Worm (Caenorhabditis elegans) whole organism, mixed stage, embryonic: ENCODE results near the gene F07C3.9.

Experiments
- M03D4.4 ChIP-seq: sonication (generic microtip); optimal IDR thresholded peaks from 2 replicates; lab custom pipeline; 2017; ENCODE audit warnings: mild to moderate bottlenecking, missing genetic modification characterization, missing compliant biosample characterization
- bed-3 ChIP-seq: fragments of 200-800 bp; sonication (Bioruptor generic); optimal IDR thresholded peaks from 3 replicates; lab custom pipeline; 2018; ENCODE audit warnings: mild to moderate bottlenecking, missing genetic modification characterization, moderate library complexity, missing compliant biosample characterization
- blmp-1 ChIP-seq: fragments of 150-350 bp; optimal IDR thresholded peaks from 2 replicates; lab custom pipeline; 2014; ENCODE audit warnings: missing biosample characterization, missing genetic modification characterization
- ceh-39 ChIP-seq: fragments of 150-350 bp; optimal IDR thresholded peaks from 2 replicates; lab custom pipeline; 2014; ENCODE audit warnings: missing biosample characterization, missing genetic modification characterization
- ceh-43 ChIP-seq: fragments of 200-800 bp; sonication (Bioruptor generic); optimal IDR thresholded peaks from 2 replicates; lab custom pipeline; 2018; ENCODE audit warnings: mild to moderate bottlenecking, missing genetic modification characterization, moderate library complexity, missing compliant biosample characterization
- ces-1 ChIP-seq: fragments of 150-350 bp; optimal IDR thresholded peaks from 2 replicates; lab custom pipeline; 2014; ENCODE audit warnings: missing biosample characterization, missing genetic modification reagents, missing genetic modification characterization
- cnd-1 ChIP-seq: fragments of 200-800 bp; sonication (Bioruptor generic); optimal IDR thresholded peaks from 2 replicates; lab custom pipeline; 2018; ENCODE audit warnings: mild to moderate bottlenecking, missing genetic modification characterization, missing compliant biosample characterization
- drap-1 ChIP-seq: fragments of 200-800 bp; sonication (Bioruptor generic); optimal IDR thresholded peaks from 3 replicates; lab custom pipeline; 2018; ENCODE audit warnings: mild to moderate bottlenecking, missing genetic modification characterization, missing compliant biosample characterization
- elt-1 ChIP-seq: sonication (generic microtip); optimal IDR thresholded peaks from 2 replicates; lab custom pipeline; 2017; ENCODE audit warnings: missing genetic modification characterization, mild to moderate bottlenecking, missing compliant biosample characterization, antibody characterized with exemption, moderate library complexity, borderline replicate concordance; ENCODE audit not compliant: insufficient read depth
- elt-3 ChIP-seq: fragments of 150-350 bp; optimal IDR thresholded peaks from 2 replicates; lab custom pipeline; 2014; ENCODE audit warnings: missing biosample characterization, missing genetic modification characterization
- flh-1 ChIP-seq: fragments of 200-800 bp; sonication (Bioruptor generic); optimal IDR thresholded peaks from 2 replicates; lab custom pipeline; 2018; ENCODE audit warnings: mild to moderate bottlenecking, missing genetic modification characterization, moderate library complexity, missing compliant biosample characterization
- ham-2 ChIP-seq: fragments of 200-800 bp; sonication (Bioruptor generic); optimal IDR thresholded peaks from 2 replicates; lab custom pipeline; 2018; ENCODE audit warnings: mild to moderate bottlenecking, missing genetic modification characterization, missing compliant biosample characterization
- hlh-1 ChIP-seq: fragments of 150-350 bp; optimal IDR thresholded peaks from 2 replicates; lab custom pipeline; 2014; ENCODE audit warnings: missing biosample characterization, missing genetic modification reagents, missing genetic modification characterization
- lin-13 ChIP-seq: fragments of 150-350 bp; optimal IDR thresholded peaks from 2 replicates; lab custom pipeline; 2014; ENCODE audit warnings: missing biosample characterization, missing genetic modification characterization
- lin-32 ChIP-seq: fragments of 200-800 bp; sonication (Bioruptor generic); optimal IDR thresholded peaks from 2 replicates; lab custom pipeline; 2018; ENCODE audit warnings: mild to moderate bottlenecking, missing genetic modification characterization, missing compliant biosample characterization
- lsy-2 ChIP-seq: fragments of 150-350 bp; optimal IDR thresholded peaks from 2 replicates; lab custom pipeline; 2014; ENCODE audit warnings: missing biosample characterization, missing genetic modification characterization
- mab-5 ChIP-seq: fragments of 150-350 bp; optimal IDR thresholded peaks from 2 replicates; lab custom pipeline; 2014; ENCODE audit warnings: missing biosample characterization, missing genetic modification characterization
- mls-2 ChIP-seq: sonication (generic microtip); optimal IDR thresholded peaks from 2 replicates; lab custom pipeline; 2016; ENCODE audit warnings: mild to moderate bottlenecking, missing genetic modification characterization, moderate library complexity, missing compliant biosample characterization
- nhr-12 ChIP-seq: fragments of 150-350 bp; optimal IDR thresholded peaks from 2 replicates; lab custom pipeline; 2014; ENCODE audit warnings: missing biosample characterization, missing genetic modification characterization
- nhr-2 ChIP-seq: fragments of 150-350 bp; optimal IDR thresholded peaks from 2 replicates; lab custom pipeline; 2014; ENCODE audit warnings: missing biosample characterization, missing genetic modification characterization
- nhr-237 ChIP-seq: fragments of 150-350 bp; optimal IDR thresholded peaks from 2 replicates; lab custom pipeline; 2014; ENCODE audit warnings: missing biosample characterization, missing genetic modification characterization
- nhr-28 ChIP-seq: fragments of 150-350 bp; optimal IDR thresholded peaks from 2 replicates; lab custom pipeline; 2014; ENCODE audit warnings: missing biosample characterization, missing genetic modification characterization
- nhr-76 ChIP-seq: sonication (generic microtip); optimal IDR thresholded peaks from 2 replicates; lab custom pipeline; 2017; ENCODE audit warnings: missing biosample characterization, missing genetic modification characterization
- pha-4 ChIP-seq: fragments of 150-350 bp; optimal IDR thresholded peaks from 2 replicates; lab custom pipeline; 2018; ENCODE audit warnings: missing biosample characterization, missing genetic modification reagents, missing genetic modification characterization
- sem-2 ChIP-seq: fragments of 200-800 bp; sonication (Bioruptor generic); optimal IDR thresholded peaks from 2 replicates; lab custom pipeline; 2018; ENCODE audit warnings: mild to moderate bottlenecking, missing genetic modification characterization, missing compliant biosample characterization
- snpc-4 ChIP-seq: fragments of 150-350 bp; optimal IDR thresholded peaks from 2 replicates; lab custom pipeline; 2014; ENCODE audit warnings: missing biosample characterization, missing genetic modification characterization
- sptf-1 ChIP-seq: sonication (generic microtip); optimal IDR thresholded peaks from 2 replicates; lab custom pipeline; 2017; ENCODE audit warnings: mild to moderate bottlenecking, missing genetic modification characterization, moderate library complexity, missing compliant biosample characterization
- tbx-8 ChIP-seq: fragments of 200-800 bp; sonication (Bioruptor generic); optimal IDR thresholded peaks from 2 replicates; lab custom pipeline; 2018; ENCODE audit warnings: mild to moderate bottlenecking, missing genetic modification characterization, moderate library complexity, missing compliant biosample characterization
- unc-120 ChIP-seq: sonication (generic microtip); optimal IDR thresholded peaks from 2 replicates; lab custom pipeline; 2017; ENCODE audit warnings: missing genetic modification characterization, missing compliant biosample characterization; ENCODE audit not compliant: poor library complexity, severe bottlenecking
- unc-39 ChIP-seq: fragments of 150-350 bp; optimal IDR thresholded peaks from 2 replicates; lab custom pipeline; 2014; ENCODE audit warnings: missing biosample characterization, missing genetic modification characterization
- unc-62 ChIP-seq: fragments of 150-350 bp; optimal IDR thresholded peaks from 2 replicates; lab custom pipeline; 2014; ENCODE audit warnings: missing biosample characterization, missing genetic modification reagents, missing genetic modification characterization
- zip-8 ChIP-seq: fragments of 150-350 bp; optimal IDR thresholded peaks from 2 replicates; lab custom pipeline; 2014; ENCODE audit warnings: missing biosample characterization, missing genetic modification characterization
- ztf-11 ChIP-seq: fragments of 150-350 bp; optimal IDR thresholded peaks from 2 replicates; lab custom pipeline; 2014; ENCODE audit warnings: missing biosample characterization, missing genetic modification characterization

F07C3.9 gene

ce11 chrV:9254012-9254696, at the start of gene F07C3.9:
TSS of gene F07C3.9 (minus strand) at chrV:9254646.
- no peak for TF ChIP-seq flh-1 (GFP tag; lab: Kevin White, UChicago)
- TF ChIP-seq lin-32 (GFP tag; lab: Kevin White, UChicago) = no peak
- no peak for TF ChIP-seq unc-39 (tag; lab: Kevin White, UChicago)
- no peak for TF ChIP-seq snpc-4 (tag; lab: Kevin White, UChicago)
- TF ChIP-seq hlh-1 (tag; lab: Kevin White, UChicago) = no peak
- no peak for TF ChIP-seq elt-3 (tag; lab: Kevin White, UChicago)
- TF ChIP-seq cnd-1 = no peak
- no peak for TF ChIP-seq nhr-237
- no peak for TF ChIP-seq nhr-2 (tag; lab: Kevin White, UChicago)
- TF ChIP-seq blmp-1 (tag; lab: Kevin White, UChicago) = no peak
- TF ChIP-seq ceh-43 = no peak
- TF ChIP-seq unc-62 (GFP tag; lab: Kevin White, UChicago) = no peak
- no peak for TF ChIP-seq sem-2
- TF ChIP-seq mab-5 (tag; lab: Kevin White, UChicago) = no peak
- no peak for TF ChIP-seq lin-13
- no peak for TF ChIP-seq ceh-39 (tag; lab: Kevin White, UChicago)
- no peak for TF ChIP-seq M03D4.4 (tag; lab: Kevin White, UChicago)

DNA sequence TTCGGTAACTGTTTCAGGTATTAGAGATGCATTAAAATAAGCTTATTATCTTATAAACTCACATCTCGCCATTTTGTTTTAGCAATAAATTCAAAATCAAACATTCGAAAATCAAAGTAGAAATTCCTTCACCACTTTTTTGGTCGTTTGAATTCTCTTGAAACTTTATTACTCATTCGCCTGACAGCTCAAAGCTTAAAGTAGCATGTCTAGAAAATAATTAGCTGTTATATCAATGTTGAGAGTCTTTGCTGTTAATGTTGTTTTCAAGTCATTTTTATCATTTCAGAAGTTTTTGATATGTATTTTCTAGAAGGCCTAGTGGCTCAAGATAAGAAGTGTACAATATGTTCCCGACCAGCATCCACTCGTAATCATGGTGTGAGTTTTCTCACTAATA, 48.6 kb upstream of the F07C3.9 start, which contains the start of gene nhr-39:
Gene nhr-39 (plus strand): TSS at position 301 of the 400 bp plus-strand sequence.
- TF ChIP-seq zip-8 (tag; lab: Kevin White, UChicago) (no peak), hlh-1 (tag; lab: Kevin White, UChicago) (no peak), snpc-4 (tag; lab: Kevin White, UChicago) (no peak), sptf-1 (tag; lab: Kevin White, UChicago) (no peak), M03D4.4 (tag; lab: Kevin White, UChicago) (no peak), unc-39 (tag; lab: Kevin White, UChicago) (no peak), drap-1 (no peak), nhr-76 (tag; lab: Kevin White, UChicago) (no peak)

- TF ChIP-seq ces-1 (GFP tag; lab: Kevin White, UChicago) = no peak
- TF ChIP-seq nhr-12 = no peak
- TF ChIP-seq cnd-1 = no peak
- no peak for TF ChIP-seq mls-2 (tag; lab: Kevin White, UChicago)
- no peak for TF ChIP-seq lin-13
- no peak for TF ChIP-seq nhr-237
- TF ChIP-seq drap-1 = no peak
- no peak for TF ChIP-seq elt-1
- no peak for TF ChIP-seq lin-32 (GFP tag; lab: Kevin White, UChicago)
- no peak for TF ChIP-seq unc-39 (tag; lab: Kevin White, UChicago)
- no peak for TF ChIP-seq bed-3 (GFP tag; lab: Kevin White, UChicago)
- no peak for TF ChIP-seq mab-5 (tag; lab: Kevin White, UChicago)
- TF ChIP-seq pha-4 = no peak
- no peak for TF ChIP-seq ceh-39 (tag; lab: Kevin White, UChicago)
- no peak for TF ChIP-seq elt-3 (tag; lab: Kevin White, UChicago)
- no peak for TF ChIP-seq blmp-1 (tag; lab: Kevin White, UChicago)
- no peak for TF ChIP-seq sptf-1 (tag; lab: Kevin White, UChicago)
Measured at ce11 chrV:9297332-9297731, 42.9 kb upstream of the F07C3.9 start, which contains the start of gene F44A2.5. TSS of gene F44A2.5 (plus strand) at chrV:9297632.

ce11 chrV:9295581-9295980, 41.1 kb upstream of the F07C3.9 start:
- TF ChIP-seq unc-62 (GFP tag; lab: Kevin White, UChicago) = peak; percentile 18
- no peak for TF ChIP-seq elt-3 (tag; lab: Kevin White, UChicago)
- TF ChIP-seq sem-2 = no peak
- no peak for TF ChIP-seq ceh-39 (tag; lab: Kevin White, UChicago)
- TF ChIP-seq nhr-28 = no peak
- no peak for TF ChIP-seq ham-2 (GFP tag; lab: Kevin White, UChicago)
- TF ChIP-seq unc-120 (tag; lab: Kevin White, UChicago) = peak; percentile 49
- no peak for TF ChIP-seq lsy-2
- TF ChIP-seq ztf-11 (tag; lab: Kevin White, UChicago) = no peak
- TF ChIP-seq blmp-1 (tag; lab: Kevin White, UChicago) = no peak
- no peak for TF ChIP-seq tbx-8 (GFP tag; lab: Kevin White, UChicago)
- no peak for TF ChIP-seq sptf-1 (tag; lab: Kevin White, UChicago)
- no peak for TF ChIP-seq lin-13
- no peak for TF ChIP-seq nhr-12
- TF ChIP-seq pha-4 = peak; percentile 12
- no peak for TF ChIP-seq elt-1
- no peak for TF ChIP-seq bed-3 (GFP tag; lab: Kevin White, UChicago)
